Fruit fly (Drosophila melanogaster): ENCODE data around the gene Fancd2.

DNA sequence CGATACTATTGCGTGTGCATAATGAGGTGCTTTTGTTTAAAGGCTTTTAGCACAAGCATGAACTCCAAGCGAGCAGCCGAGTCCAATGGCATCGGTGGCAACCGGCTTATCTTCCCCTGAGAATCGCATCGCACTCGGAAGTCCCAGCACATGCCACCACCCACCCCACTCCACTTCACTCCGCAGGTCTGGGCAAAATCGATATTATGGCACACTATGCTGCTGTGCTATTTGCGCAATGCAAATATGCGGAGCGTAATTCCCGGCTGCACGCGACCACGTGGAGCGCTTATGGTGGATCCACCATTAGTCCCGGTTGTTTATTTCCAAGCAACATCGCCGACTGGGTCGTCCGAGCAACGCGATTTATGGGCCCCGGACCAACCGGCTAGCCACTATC, 2.2 kb upstream of the Fancd2 start:
- TF ChIP-seq Ets98B (GFP tag; IDR thresholded peaks at IDR 0.05) (no peak), Snoo (tag; optimal IDR thresholded peaks at IDR 0.05) (no peak), CG8301 (tag; optimal IDR thresholded peaks at IDR 0.05) (no peak), CG15710 (tag; optimal IDR thresholded peaks at IDR 0.05) (no peak), Pif1B (GFP tag; optimal IDR thresholded peaks at IDR 0.05) (no peak), EcR (GFP tag; optimal IDR thresholded peaks at IDR 0.05) (no peak)

Data from whole organism, pupa.